Worm (Caenorhabditis elegans) whole organism, L4 larva: ENCODE data around the gene F53A9.8.

Experiments used
- ZK546.5 ChIP-seq, 2 experiments: sonication (generic microtip); optimal IDR thresholded peaks; 2 replicates each; lab custom pipeline; 2017; ENCODE audit warnings: missing biosample characterization in 2 of 2, missing genetic modification characterization in 2 of 2
- ceh-82 ChIP-seq: sonication (generic microtip); optimal IDR thresholded peaks from 2 replicates; lab custom pipeline; 2017; ENCODE audit warnings: missing biosample characterization, missing genetic modification characterization
- cey-2 ChIP-seq: sonication (generic microtip); optimal IDR thresholded peaks from 3 replicates; lab custom pipeline; 2017; ENCODE audit warnings: missing genetic modification characterization, mild to moderate bottlenecking, missing compliant biosample characterization, antibody characterized with exemption, borderline replicate concordance; ENCODE audit not compliant: insufficient read depth
- daf-12 ChIP-seq: fragments of 150-350 bp; optimal IDR thresholded peaks from 2 replicates; lab custom pipeline; 2014; ENCODE audit warnings: missing biosample characterization, missing genetic modification reagents, missing genetic modification characterization
- fos-1 ChIP-seq: fragments of 150-350 bp; optimal IDR thresholded peaks from 2 replicates; lab custom pipeline; 2014; ENCODE audit warnings: missing biosample characterization, missing genetic modification characterization
- lin-39 ChIP-seq: fragments of 150-350 bp; optimal IDR thresholded peaks from 2 replicates; lab custom pipeline; 2014; ENCODE audit warnings: missing biosample characterization, missing genetic modification reagents, missing genetic modification characterization
- mdl-1 ChIP-seq, 2 experiments: fragments of 150-350 bp in 1 of 2; sonication (generic microtip) in 1 of 2; optimal IDR thresholded peaks; 2 replicates each; lab custom pipeline; 2014 to 2017; ENCODE audit warnings: missing biosample characterization in 2 of 2, missing genetic modification characterization in 2 of 2
- mxl-3 ChIP-seq: fragments of 200-800 bp; sonication (Bioruptor generic); optimal IDR thresholded peaks from 2 replicates; lab custom pipeline; 2018; ENCODE audit warnings: mild to moderate bottlenecking, missing genetic modification characterization, missing compliant biosample characterization
- snpc-4 ChIP-seq: fragments of 150-350 bp; optimal IDR thresholded peaks from 2 replicates; lab custom pipeline; 2014; ENCODE audit warnings: missing biosample characterization, missing genetic modification characterization
- unc-130 ChIP-seq: sonication (generic microtip); optimal IDR thresholded peaks from 2 replicates; lab custom pipeline; 2016; ENCODE audit warnings: missing genetic modification reagents, missing genetic modification characterization, missing compliant biosample characterization

ce11 chrX:8714845-8715244, 3.9 kb downstream of the F53A9.8 start:
- TF ChIP-seq ceh-82 (tag; lab: Kevin White, UChicago) (no peak), cey-2 (no peak), snpc-4 (tag; lab: Kevin White, UChicago) (no peak), mdl-1 (tag; optimal IDR thresholded peaks at IDR 0.05; lab: Kevin White, UChicago) (no peak), fos-1 (tag; lab: Kevin White, UChicago) (no peak), mxl-3 (no peak), daf-12 (tag; lab: Kevin White, UChicago) (no peak), lin-39 (tag; lab: Kevin White, UChicago) (no peak), ZK546.5 (tag; optimal IDR thresholded peaks at IDR 0.05; lab: Kevin White, UChicago) (no peak), unc-130 (GFP tag; lab: Kevin White, UChicago) (no peak)
